Worm (Caenorhabditis elegans) whole organism, mixed stage, embryonic: ENCODE data around the gene F41G4.13.

Experiments
- bed-3 ChIP-seq: fragments of 200-800 bp; sonication (Bioruptor generic); optimal IDR thresholded peaks from 3 replicates; lab custom pipeline; 2018; ENCODE audit warnings: mild to moderate bottlenecking, missing genetic modification characterization, moderate library complexity, missing compliant biosample characterization
- blmp-1 ChIP-seq: fragments of 150-350 bp; optimal IDR thresholded peaks from 2 replicates; lab custom pipeline; 2014; ENCODE audit warnings: missing biosample characterization, missing genetic modification characterization
- ceh-39 ChIP-seq: fragments of 150-350 bp; optimal IDR thresholded peaks from 2 replicates; lab custom pipeline; 2014; ENCODE audit warnings: missing biosample characterization, missing genetic modification characterization
- ceh-83 ChIP-seq: fragments of 200-800 bp; sonication (Bioruptor generic); optimal IDR thresholded peaks from 2 replicates; lab custom pipeline; 2018; ENCODE audit warnings: mild to moderate bottlenecking, missing genetic modification characterization, missing compliant biosample characterization
- elt-3 ChIP-seq: fragments of 150-350 bp; optimal IDR thresholded peaks from 2 replicates; lab custom pipeline; 2014; ENCODE audit warnings: missing biosample characterization, missing genetic modification characterization
- flh-1 ChIP-seq: fragments of 200-800 bp; sonication (Bioruptor generic); optimal IDR thresholded peaks from 2 replicates; lab custom pipeline; 2018; ENCODE audit warnings: mild to moderate bottlenecking, missing genetic modification characterization, moderate library complexity, missing compliant biosample characterization
- hlh-1 ChIP-seq: fragments of 150-350 bp; optimal IDR thresholded peaks from 2 replicates; lab custom pipeline; 2014; ENCODE audit warnings: missing biosample characterization, missing genetic modification reagents, missing genetic modification characterization
- mep-1 ChIP-seq: fragments of 150-350 bp; optimal IDR thresholded peaks from 2 replicates; lab custom pipeline; 2017; ENCODE audit warnings: missing biosample characterization, missing genetic modification reagents, missing genetic modification characterization, inconsistent platforms
- nhr-12 ChIP-seq: fragments of 150-350 bp; optimal IDR thresholded peaks from 2 replicates; lab custom pipeline; 2014; ENCODE audit warnings: missing biosample characterization, missing genetic modification characterization
- nhr-237 ChIP-seq: fragments of 150-350 bp; optimal IDR thresholded peaks from 2 replicates; lab custom pipeline; 2014; ENCODE audit warnings: missing biosample characterization, missing genetic modification characterization
- pha-4 ChIP-seq: fragments of 150-350 bp; optimal IDR thresholded peaks from 2 replicates; lab custom pipeline; 2018; ENCODE audit warnings: missing biosample characterization, missing genetic modification reagents, missing genetic modification characterization
- sem-2 ChIP-seq: fragments of 200-800 bp; sonication (Bioruptor generic); optimal IDR thresholded peaks from 2 replicates; lab custom pipeline; 2018; ENCODE audit warnings: mild to moderate bottlenecking, missing genetic modification characterization, missing compliant biosample characterization
- snpc-4 ChIP-seq: fragments of 150-350 bp; optimal IDR thresholded peaks from 2 replicates; lab custom pipeline; 2014; ENCODE audit warnings: missing biosample characterization, missing genetic modification characterization
- unc-62 ChIP-seq: fragments of 150-350 bp; optimal IDR thresholded peaks from 2 replicates; lab custom pipeline; 2014; ENCODE audit warnings: missing biosample characterization, missing genetic modification reagents, missing genetic modification characterization

Gene F41G4.13

DNA sequence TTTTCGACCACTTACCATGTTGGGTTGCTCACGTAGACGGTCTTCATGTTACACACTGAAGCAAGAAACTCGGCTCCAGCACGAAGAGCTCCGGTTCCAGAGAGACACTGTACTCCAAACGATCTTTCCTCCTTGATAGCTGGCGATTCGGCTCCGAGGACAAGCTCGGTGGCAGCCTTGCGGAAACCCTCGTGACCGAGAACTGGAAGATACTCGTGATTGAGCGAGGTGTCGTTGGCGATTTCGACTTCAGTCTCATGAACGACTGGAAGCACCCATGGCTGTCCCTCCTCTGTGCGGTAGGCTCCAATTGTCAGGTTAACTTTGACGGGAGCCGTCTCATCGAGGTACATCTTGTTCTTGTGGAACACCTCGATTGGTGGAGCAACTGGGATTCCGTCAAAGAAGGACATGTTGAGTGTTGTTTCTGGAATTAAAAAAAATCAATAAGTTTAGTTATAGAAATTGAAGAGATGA is 41.9 kb downstream of the F41G4.13 start, which contains the start of gene got-1.2:
TSS of gene got-1.2 (minus strand) at position 427 of the 477 bp plus-strand sequence.
- TF ChIP-seq snpc-4 (tag; lab: Kevin White, UChicago): no peak
- TF ChIP-seq, all 35 proteins: peak for 0

- TF ChIP-seq flh-1 (no peak), pha-4 (no peak), bed-3 (GFP tag; lab: Kevin White, UChicago) (no peak), sem-2 (GFP tag; lab: Kevin White, UChicago) (no peak), nhr-237 (no peak), ceh-39 (no peak), elt-3 (tag; lab: Kevin White, UChicago) (no peak), hlh-1 (tag; lab: Kevin White, UChicago) (no peak)
- TF ChIP-seq, all 35 proteins: peak for 0
These were observed 47.4 kb downstream of the F41G4.13 start for ce11 chrX:16787152-16787551.

DNA sequence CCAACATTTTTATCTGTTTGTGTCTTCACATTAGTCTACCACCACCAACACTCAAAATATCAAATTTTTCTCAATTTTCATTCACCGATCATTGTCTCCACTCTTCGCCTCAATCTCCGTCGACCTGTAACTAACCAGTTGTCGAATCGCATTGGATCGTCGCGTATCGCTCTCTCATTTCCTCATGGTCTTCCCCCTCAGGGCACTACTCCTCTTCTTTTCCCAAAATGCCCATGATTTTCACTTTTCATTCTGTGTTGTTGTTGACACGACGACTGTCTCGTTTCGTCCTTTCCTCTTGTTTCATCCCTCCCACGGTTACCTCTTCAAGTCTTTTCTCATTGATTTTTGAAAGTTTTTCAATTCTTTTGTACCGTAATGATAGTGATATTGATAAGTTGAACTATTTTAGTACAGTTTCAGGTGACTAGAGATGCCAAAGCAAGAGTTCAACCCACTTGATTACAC is 48.5 kb downstream of the F41G4.13 start, which contains the start of gene T01C8.2:
TSS of gene T01C8.2 (plus strand) at position 418 of the 468 bp plus-strand sequence.
- no peak for TF ChIP-seq nhr-12

- TF ChIP-seq mep-1 (tag; lab: Kevin White, UChicago) (no peak), unc-62 (GFP tag; lab: Kevin White, UChicago) (no peak), blmp-1 (tag; lab: Kevin White, UChicago) (no peak), ceh-83 (no peak)
These were observed 50.6 kb downstream of the F41G4.13 start for ce11 chrX:16784038-16784437.
